Worm (Caenorhabditis elegans) whole organism, L2 larva: ENCODE results near the gene srz-24.
"Not testable (repeated sequence)": the region's sequence is repeated elsewhere in the genome, so short reads cannot be mapped to it uniquely, and the experiment has no call there.

Experiments used
- C34F6.9 ChIP-seq: fragments of 150-350 bp; optimal IDR thresholded peaks from 2 replicates; lab custom pipeline; 2014; ENCODE audit warnings: missing biosample characterization, missing genetic modification characterization
- F13H6.1 ChIP-seq: sonication (generic microtip); optimal IDR thresholded peaks from 2 replicates; lab custom pipeline; 2016; ENCODE audit warnings: missing genetic modification characterization, missing compliant biosample characterization
- R02D3.7 ChIP-seq: fragments of 150-350 bp; optimal IDR thresholded peaks from 2 replicates; lab custom pipeline; 2014; ENCODE audit warnings: missing biosample characterization, missing genetic modification characterization
- Y55F3AM.14 ChIP-seq: fragments of 200-800 bp; sonication (Bioruptor generic); optimal IDR thresholded peaks from 2 replicates; lab custom pipeline; 2018; ENCODE audit warnings: mild to moderate bottlenecking, missing genetic modification characterization, missing compliant biosample characterization
- ZK546.5 ChIP-seq: sonication (generic microtip); optimal IDR thresholded peaks from 2 replicates; lab custom pipeline; 2017; ENCODE audit warnings: missing biosample characterization, missing genetic modification characterization
- alr-1 ChIP-seq: fragments of 150-350 bp; optimal IDR thresholded peaks from 2 replicates; lab custom pipeline; 2014; ENCODE audit warnings: missing biosample characterization, missing genetic modification characterization
- aly-2 ChIP-seq: fragments of 150-350 bp; optimal IDR thresholded peaks from 2 replicates; lab custom pipeline; 2014; ENCODE audit warnings: missing biosample characterization, missing genetic modification characterization
- ama-1 ChIP-seq: fragments of 150-350 bp; optimal IDR thresholded peaks from 2 replicates; lab custom pipeline; 2018; ENCODE audit warnings: inconsistent platforms
- ceh-16 ChIP-seq: fragments of 150-350 bp; optimal IDR thresholded peaks from 2 replicates; lab custom pipeline; 2014; ENCODE audit warnings: missing biosample characterization, missing genetic modification characterization
- crh-2 ChIP-seq: sonication (generic microtip); optimal IDR thresholded peaks from 2 replicates; lab custom pipeline; 2017; ENCODE audit warnings: missing biosample characterization, missing genetic modification characterization
- dmd-4 ChIP-seq: sonication (generic microtip); optimal IDR thresholded peaks from 2 replicates; lab custom pipeline; 2017; ENCODE audit warnings: missing biosample characterization, missing genetic modification characterization
- egl-27 ChIP-seq: sonication (generic microtip); optimal IDR thresholded peaks from 3 replicates; lab custom pipeline; 2017; ENCODE audit warnings: missing biosample characterization, missing genetic modification reagents, missing genetic modification characterization
- elt-3 ChIP-seq: sonication (generic microtip); optimal IDR thresholded peaks from 2 replicates; lab custom pipeline; 2017; ENCODE audit warnings: missing biosample characterization, missing genetic modification characterization
- fos-1 ChIP-seq: fragments of 150-350 bp; optimal IDR thresholded peaks from 2 replicates; lab custom pipeline; 2014; ENCODE audit warnings: missing biosample characterization, missing genetic modification characterization
- gmeb-1 ChIP-seq: fragments of 150-350 bp; optimal IDR thresholded peaks from 2 replicates; lab custom pipeline; 2014; ENCODE audit warnings: missing biosample characterization, missing genetic modification characterization
- lin-11 ChIP-seq: fragments of 150-350 bp; sonication (generic microtip); optimal IDR thresholded peaks from 2 replicates; lab custom pipeline; 2014; ENCODE audit warnings: missing biosample characterization, missing genetic modification characterization, inconsistent platforms, mixed read lengths
- lin-13 ChIP-seq: fragments of 150-350 bp; optimal IDR thresholded peaks from 2 replicates; lab custom pipeline; 2014; ENCODE audit warnings: missing biosample characterization, missing genetic modification reagents, missing genetic modification characterization
- mbf-1 ChIP-seq: sonication (generic microtip); optimal IDR thresholded peaks from 2 replicates; lab custom pipeline; 2017; ENCODE audit warnings: missing biosample characterization, missing genetic modification characterization
- mdl-1 ChIP-seq, 2 experiments: fragments of 150-350 bp in 1 of 2; sonication (generic microtip) in 1 of 2; optimal IDR thresholded peaks; 2 replicates each; lab custom pipeline; 2017; ENCODE audit warnings: missing biosample characterization in 2 of 2, missing genetic modification characterization in 2 of 2
- nhr-11 ChIP-seq: fragments of 150-350 bp; optimal IDR thresholded peaks from 2 replicates; lab custom pipeline; 2014; ENCODE audit warnings: missing biosample characterization, missing genetic modification characterization
- nhr-12 ChIP-seq: fragments of 150-350 bp; optimal IDR thresholded peaks from 2 replicates; lab custom pipeline; 2014; ENCODE audit warnings: missing biosample characterization, missing genetic modification characterization
- nhr-129 ChIP-seq: fragments of 150-350 bp; optimal IDR thresholded peaks from 2 replicates; lab custom pipeline; 2014; ENCODE audit warnings: missing biosample characterization, missing genetic modification characterization
- nhr-21 ChIP-seq: fragments of 150-350 bp; optimal IDR thresholded peaks from 2 replicates; lab custom pipeline; 2014; ENCODE audit warnings: missing biosample characterization, missing genetic modification characterization
- nhr-23 ChIP-seq: fragments of 150-350 bp; optimal IDR thresholded peaks from 2 replicates; lab custom pipeline; 2014; ENCODE audit warnings: missing biosample characterization, missing genetic modification reagents, missing genetic modification characterization
- nhr-237 ChIP-seq: fragments of 150-350 bp; optimal IDR thresholded peaks from 2 replicates; lab custom pipeline; 2014; ENCODE audit warnings: missing biosample characterization, missing genetic modification characterization
- nhr-25 ChIP-seq: fragments of 150-350 bp; sonication (generic microtip); optimal IDR thresholded peaks from 3 replicates; lab custom pipeline; 2014; ENCODE audit warnings: missing biosample characterization, missing genetic modification characterization
- nhr-77 ChIP-seq: fragments of 150-350 bp; optimal IDR thresholded peaks from 2 replicates; lab custom pipeline; 2014; ENCODE audit warnings: missing biosample characterization, missing genetic modification characterization
- peb-1 ChIP-seq: fragments of 150-350 bp; optimal IDR thresholded peaks from 2 replicates; lab custom pipeline; 2014; ENCODE audit warnings: missing biosample characterization, missing genetic modification characterization
- sma-3 ChIP-seq: sonication (generic microtip); optimal IDR thresholded peaks from 2 replicates; lab custom pipeline; 2016; ENCODE audit warnings: missing genetic modification reagents, missing genetic modification characterization, missing compliant biosample characterization
- sma-9 ChIP-seq, 2 experiments: fragments of 150-350 bp in 1 of 2; sonication (generic microtip) in 1 of 2; optimal IDR thresholded peaks; 2 replicates each; lab custom pipeline; 2014 to 2016; ENCODE audit warnings: missing genetic modification characterization in 2 of 2, mild to moderate bottlenecking in 1 of 2, missing biosample characterization in 1 of 2, missing compliant biosample characterization in 1 of 2, missing genetic modification reagents in 1 of 2, moderate library complexity in 1 of 2
- snpc-4 ChIP-seq: fragments of 150-350 bp; optimal IDR thresholded peaks from 2 replicates; lab custom pipeline; 2014; ENCODE audit warnings: missing biosample characterization, missing genetic modification characterization
- unc-62 ChIP-seq: fragments of 150-350 bp; optimal IDR thresholded peaks from 2 replicates; lab custom pipeline; 2014; ENCODE audit warnings: missing biosample characterization, missing genetic modification reagents, missing genetic modification characterization
- zag-1 ChIP-seq: fragments of 150-350 bp; optimal IDR thresholded peaks from 2 replicates; lab custom pipeline; 2014; ENCODE audit warnings: missing biosample characterization, missing genetic modification characterization
- ztf-1 ChIP-seq: fragments of 200-800 bp; sonication (Bioruptor generic); conservative IDR thresholded peaks from 2 replicates; pipeline ENCODE4 v1.3.6; 2022; ENCODE audit warnings: missing genetic modification characterization, missing compliant biosample characterization
- ztf-4 ChIP-seq: fragments of 150-350 bp; optimal IDR thresholded peaks from 2 replicates; lab custom pipeline; 2014; ENCODE audit warnings: missing biosample characterization, missing genetic modification characterization

srz-24 gene

ce11 chrIV:4981027-4981426, at the start of gene srz-24:
srz-24 (minus strand) TSS chrIV:4981127.
- no peak for TF ChIP-seq mdl-1 (tag; optimal IDR thresholded peaks at IDR 0.05; lab: Kevin White, UChicago)
- TF ChIP-seq Y55F3AM.14 (GFP tag; lab: Kevin White, UChicago): no peak
- no peak for TF ChIP-seq dmd-4
- TF ChIP-seq gmeb-1 (tag; lab: Kevin White, UChicago): no peak
- no peak for TF ChIP-seq nhr-11 (tag; lab: Kevin White, UChicago)
- TF ChIP-seq nhr-12 (tag; lab: Kevin White, UChicago): no peak

- no peak for TF ChIP-seq elt-3 (tag; lab: Kevin White, UChicago)
- no peak for TF ChIP-seq egl-27 (tag; lab: Kevin White, UChicago)
- TF ChIP-seq snpc-4 (tag; lab: Kevin White, UChicago): no peak
- no peak for TF ChIP-seq nhr-237 (tag; lab: Kevin White, UChicago)
- no peak for TF ChIP-seq ceh-16 (tag; lab: Kevin White, UChicago)
- no peak for TF ChIP-seq F13H6.1
- TF ChIP-seq aly-2: no peak
- TF ChIP-seq zag-1 (tag; lab: Kevin White, UChicago): no peak
- TF ChIP-seq nhr-129: no peak
- TF ChIP-seq nhr-25 (tag; lab: Kevin White, UChicago): no peak
These were observed 48.1 kb upstream of the srz-24 start, which contains the start of the genes best-6 and C09B9.2 for ce11 chrIV:5028978-5029377. best-6 (minus strand) TSS chrIV:5029078. C09B9.2 (plus strand) TSS chrIV:5029291.

- TF ChIP-seq zag-1 (tag; lab: Kevin White, UChicago): no peak
- no peak for TF ChIP-seq alr-1 (tag; lab: Kevin White, UChicago)
- no peak for TF ChIP-seq egl-27 (tag; lab: Kevin White, UChicago)
- TF ChIP-seq nhr-23 (tag; lab: Kevin White, UChicago): no peak
- TF ChIP-seq C34F6.9 (tag; lab: Kevin White, UChicago): no peak
- no peak for TF ChIP-seq sma-3
- no peak for TF ChIP-seq peb-1 (tag; lab: Kevin White, UChicago)
- no peak for TF ChIP-seq lin-13 (GFP tag; lab: Kevin White, UChicago)
- no peak for TF ChIP-seq nhr-12 (tag; lab: Kevin White, UChicago)
These were observed 44.7 kb upstream of the srz-24 start, which contains the start of gene C09B9.85 for ce11 chrIV:5025646-5026045. C09B9.85 (minus strand) TSS chrIV:5025746.

- TF ChIP-seq lin-11 (no peak), C34F6.9 (tag; lab: Kevin White, UChicago) (no peak), ztf-4 (tag; lab: Kevin White, UChicago) (no peak), sma-9 (GFP tag; optimal IDR thresholded peaks at IDR 0.05; lab: Kevin White, UChicago) (no peak), sma-9 (tag; optimal IDR thresholded peaks at IDR 0.05; lab: Kevin White, UChicago) (no peak), nhr-21 (tag; lab: Kevin White, UChicago) (no peak), R02D3.7 (tag; lab: Kevin White, UChicago) (no peak), elt-3 (tag; lab: Kevin White, UChicago) (no peak), nhr-11 (tag; lab: Kevin White, UChicago) (no peak)
These were observed 39.6 kb upstream of the srz-24 start, which contains the start of gene T28H11.8 for ce11 chrIV:5020533-5020932. T28H11.8 (minus strand) TSS chrIV:5020633.

- TF ChIP-seq F13H6.1; ZK546.5; R02D3.7 (tag; lab: Kevin White, UChicago): not testable (repeated sequence)
These were observed 36.1 kb upstream of the srz-24 start, which contains the start of gene T28H11.7 for ce11 chrIV:5017075-5017474. T28H11.7 (minus strand) TSS chrIV:5017175.

ce11 chrIV:5016461-5016860, 35.5 kb upstream of the srz-24 start, which contains the start of gene ssq-4:
ssq-4 (plus strand) TSS chrIV:5016479.
- TF ChIP-seq dmd-4; unc-62 (GFP tag; lab: Kevin White, UChicago); nhr-11 (tag; lab: Kevin White, UChicago): not testable (repeated sequence)

- TF ChIP-seq gmeb-1 (tag; lab: Kevin White, UChicago): no peak
- no peak for TF ChIP-seq ZK546.5
- no peak for TF ChIP-seq ama-1 (lab: Kevin White, UChicago)
- no peak for TF ChIP-seq nhr-12 (tag; lab: Kevin White, UChicago)
- no peak for TF ChIP-seq nhr-77 (tag; lab: Kevin White, UChicago)
- no peak for TF ChIP-seq fos-1 (tag; lab: Kevin White, UChicago)
- no peak for TF ChIP-seq ztf-1 (GFP tag; lab: Robert Waterston, UW)
- no peak for TF ChIP-seq mbf-1 (tag; lab: Kevin White, UChicago)
- TF ChIP-seq sma-9 (GFP tag; optimal IDR thresholded peaks at IDR 0.05; lab: Kevin White, UChicago): no peak
- TF ChIP-seq sma-9 (tag; optimal IDR thresholded peaks at IDR 0.05; lab: Kevin White, UChicago): no peak
- TF ChIP-seq ztf-4 (tag; lab: Kevin White, UChicago): no peak
- no peak for TF ChIP-seq crh-2 (tag; lab: Kevin White, UChicago)
- no peak for TF ChIP-seq C34F6.9 (tag; lab: Kevin White, UChicago)
These were observed 31.3 kb upstream of the srz-24 start, which contains the start of gene srm-1 for ce11 chrIV:5012241-5012640. srm-1 (plus strand) TSS chrIV:5012541.
